Worm (Caenorhabditis elegans) whole organism, young adult: ENCODE results near the gene col-97.

Experiments
- F10E7.11 ChIP-seq: sonication (generic microtip); optimal IDR thresholded peaks from 2 replicates; lab custom pipeline; 2017; ENCODE audit warnings: mild to moderate bottlenecking, missing genetic modification characterization, moderate library complexity, missing compliant biosample characterization
- F39B2.1 ChIP-seq: fragments of 200-800 bp; sonication (Bioruptor generic); IDR thresholded peaks from 2 replicates; pipeline ENCODE4 v1.3.6; 2022; ENCODE audit warnings: missing genetic modification reagents, missing genetic modification characterization, missing compliant biosample characterization
- attf-5 ChIP-seq: fragments of 200-800 bp; sonication (Bioruptor generic); optimal IDR thresholded peaks from 2 replicates; lab custom pipeline; 2018; ENCODE audit warnings: mild to moderate bottlenecking, missing genetic modification characterization, missing compliant biosample characterization
- hmg-1.2 ChIP-seq: fragments of 200-800 bp; sonication (Bioruptor generic); IDR thresholded peaks from 2 replicates; pipeline ENCODE4 v1.3.6; 2022; ENCODE audit warnings: missing genetic modification reagents, missing genetic modification characterization, missing compliant biosample characterization
- lin-26 ChIP-seq: fragments of 200-800 bp; sonication (Bioruptor generic); IDR thresholded peaks from 2 replicates; pipeline ENCODE4 v1.3.6; 2022; ENCODE audit warnings: missing genetic modification reagents, missing genetic modification characterization, missing compliant biosample characterization
- mcd-1 ChIP-seq: fragments of 200-800 bp; sonication (Bioruptor generic); IDR thresholded peaks from 2 replicates; pipeline ENCODE4 v1.3.6; 2022; ENCODE audit warnings: missing genetic modification reagents, missing genetic modification characterization, missing compliant biosample characterization
- nfya-1 ChIP-seq: sonication (generic microtip); optimal IDR thresholded peaks from 2 replicates; lab custom pipeline; 2017; ENCODE audit warnings: antibody characterized with exemption, missing compliant biosample characterization, missing genetic modification characterization, borderline replicate concordance; ENCODE audit not compliant: insufficient read depth
- pha-4 ChIP-seq: fragments of 150-350 bp; sonication (generic microtip); optimal IDR thresholded peaks from 2 replicates; lab custom pipeline; 2014; ENCODE audit warnings: missing biosample characterization, missing genetic modification reagents, missing genetic modification characterization
- snpc-1.1 ChIP-seq: sonication (generic microtip); optimal IDR thresholded peaks from 2 replicates; lab custom pipeline; 2017; ENCODE audit warnings: missing genetic modification characterization, mild to moderate bottlenecking, missing compliant biosample characterization, antibody characterized with exemption, moderate library complexity, missing genotype, missing genetic modification reagents; ENCODE audit not compliant: insufficient read depth
- ztf-26 ChIP-seq: sonication (generic microtip); optimal IDR thresholded peaks from 2 replicates; lab custom pipeline; 2017; ENCODE audit warnings: missing genetic modification characterization, missing compliant biosample characterization

- no peak for TF ChIP-seq attf-5 (GFP tag; lab: Kevin White, UChicago)
- TF ChIP-seq hmg-1.2 (GFP tag; lab: Robert Waterston, UW) = no peak
- TF ChIP-seq nfya-1 (tag; lab: Kevin White, UChicago) = no peak
- no peak for TF ChIP-seq F10E7.11 (tag; lab: Kevin White, UChicago)
- no peak for TF ChIP-seq F39B2.1 (GFP tag; lab: Robert Waterston, UW)
- TF ChIP-seq mcd-1 (GFP tag; lab: Robert Waterston, UW) = no peak
- TF ChIP-seq pha-4 (tag; lab: Kevin White, UChicago) = no peak
- no peak for TF ChIP-seq lin-26 (GFP tag; lab: Robert Waterston, UW)
- no peak for TF ChIP-seq snpc-1.1 (tag; lab: Kevin White, UChicago)
- TF ChIP-seq ztf-26 (tag; lab: Kevin White, UChicago) = no peak
These were observed 25.2 kb downstream of the col-97 start for ce11 chrIII:12968330-12968729.
